Fruit fly (Drosophila melanogaster) whole organism, embryonic: Measurements from ENCODE around the gene CG15717.

ENCODE experiments used
- CG10274 ChIP-seq: fragments of 200-800 bp; sonication (Bioruptor generic); optimal IDR thresholded peaks from 3 replicates; lab custom pipeline; 2017; ENCODE audit warnings: missing biosample characterization, mild to moderate bottlenecking, missing genetic modification characterization
- CG10321 ChIP-seq: fragments of 200-800 bp; sonication (Bioruptor generic); IDR thresholded peaks from 2 replicates; pipeline ENCODE4 v1.3.6; 2022; ENCODE audit warnings: missing biosample characterization, missing genetic modification characterization
- CG10366 ChIP-seq: fragments of 200-800 bp; sonication (Bioruptor generic); IDR thresholded peaks from 2 replicates; pipeline ENCODE4 v1.3.6; 2022; ENCODE audit warnings: missing biosample characterization, missing genetic modification characterization
- CG10654 ChIP-seq: fragments of 200-800 bp; sonication (Bioruptor generic); optimal IDR thresholded peaks from 2 replicates; lab custom pipeline; 2016; ENCODE audit warnings: missing biosample characterization, missing genetic modification characterization
- CG11398 ChIP-seq: fragments of 200-800 bp; sonication (Bioruptor generic); optimal IDR thresholded peaks from 2 replicates; lab custom pipeline; 2016; ENCODE audit warnings: missing biosample characterization, missing genetic modification characterization
- CG12155 ChIP-seq: fragments of 200-800 bp; sonication (Bioruptor generic); optimal IDR thresholded peaks from 3 replicates; lab custom pipeline; 2016; ENCODE audit warnings: missing biosample characterization, missing genetic modification characterization
- CG14441 ChIP-seq: fragments of 200-800 bp; sonication (Bioruptor generic); IDR thresholded peaks from 2 replicates; pipeline ENCODE4 v1.3.6; 2022; ENCODE audit warnings: missing biosample characterization, missing genetic modification characterization
- CG1603 ChIP-seq: fragments of 200-800 bp; sonication (Bioruptor generic); optimal IDR thresholded peaks from 2 replicates; lab custom pipeline; 2019; ENCODE audit warnings: missing biosample characterization, mild to moderate bottlenecking, missing genetic modification characterization, moderate library complexity
- CG17568 ChIP-seq: fragments of 200-800 bp; sonication (Bioruptor generic); optimal IDR thresholded peaks from 2 replicates; lab custom pipeline; 2018; ENCODE audit warnings: missing biosample characterization, mild to moderate bottlenecking, missing genetic modification characterization, moderate library complexity
- CG17612 ChIP-seq: fragments of 200-800 bp; sonication (Bioruptor generic); IDR thresholded peaks from 2 replicates; pipeline ENCODE4 v1.3.6; 2022; ENCODE audit warnings: missing biosample characterization, missing genetic modification characterization
- CG17829 ChIP-seq: fragments of 200-800 bp; optimal IDR thresholded peaks from 2 replicates; lab custom pipeline; 2019; ENCODE audit warnings: missing biosample characterization, mild to moderate bottlenecking, missing genetic modification characterization, moderate library complexity
- CG18011 ChIP-seq: fragments of 200-800 bp; sonication (Bioruptor generic); optimal IDR thresholded peaks from 2 replicates; lab custom pipeline; 2017; ENCODE audit warnings: missing biosample characterization, missing genetic modification characterization, mild to moderate bottlenecking, moderate library complexity, missing genotype
- CG18599 ChIP-seq: fragments of 200-800 bp; sonication (Bioruptor generic); optimal IDR thresholded peaks from 3 replicates; lab custom pipeline; 2017; ENCODE audit warnings: missing biosample characterization, missing genetic modification characterization, mild to moderate bottlenecking, moderate library complexity, missing genetic modification reagents
- CG2199 ChIP-seq: fragments of 200-800 bp; sonication (Bioruptor generic); IDR thresholded peaks from 3 replicates; pipeline ENCODE4 v1.3.6; 2022; ENCODE audit warnings: missing biosample characterization, missing genetic modification characterization
- CG34376 ChIP-seq: fragments of 200-800 bp; sonication (Bioruptor generic); optimal IDR thresholded peaks from 2 replicates; lab custom pipeline; 2018; ENCODE audit warnings: missing biosample characterization, mild to moderate bottlenecking, missing genetic modification characterization
- CG4282 ChIP-seq: fragments of 200-800 bp; sonication (Bioruptor generic); optimal IDR thresholded peaks from 2 replicates; lab custom pipeline; 2016; ENCODE audit warnings: missing biosample characterization, missing genetic modification characterization
- CG4360 ChIP-seq: fragments of 200-800 bp; sonication (Bioruptor generic); IDR thresholded peaks from 2 replicates; pipeline ENCODE4 v1.3.6; 2022; ENCODE audit warnings: missing biosample characterization, missing genetic modification characterization
- CG7357 ChIP-seq: fragments of 200-800 bp; sonication (Bioruptor generic); IDR thresholded peaks from 3 replicates; pipeline ENCODE4 v1.3.6; 2022; ENCODE audit warnings: missing biosample characterization, missing genetic modification characterization
- CG8359 ChIP-seq: fragments of 200-800 bp; sonication (Bioruptor generic); optimal IDR thresholded peaks from 2 replicates; lab custom pipeline; 2017; ENCODE audit warnings: missing biosample characterization, mild to moderate bottlenecking, missing genetic modification characterization, borderline replicate concordance
- CG9215 ChIP-seq: fragments of 200-800 bp; sonication (Bioruptor generic); IDR thresholded peaks from 2 replicates; pipeline ENCODE4 v1.3.6; 2022; ENCODE audit warnings: missing biosample characterization, missing genetic modification characterization
- D19A ChIP-seq: fragments of 200-800 bp; optimal IDR thresholded peaks from 3 replicates; lab custom pipeline; 2019; ENCODE audit warnings: missing biosample characterization, mild to moderate bottlenecking, missing genetic modification characterization, moderate library complexity
- Deaf1 ChIP-seq: fragments of 200-800 bp; optimal IDR thresholded peaks from 3 replicates; lab custom pipeline; 2019; ENCODE audit warnings: missing biosample characterization, mild to moderate bottlenecking, missing genetic modification characterization, moderate library complexity
- Dref ChIP-seq: fragments of 200-800 bp; sonication (Bioruptor generic); IDR thresholded peaks from 2 replicates; pipeline ENCODE4 v1.3.6; 2022; ENCODE audit warnings: missing biosample characterization, missing genetic modification characterization
- Elba2 ChIP-seq: fragments of 200-800 bp; sonication (Bioruptor generic); optimal IDR thresholded peaks from 3 replicates; lab custom pipeline; 2016; ENCODE audit warnings: missing biosample characterization, missing genetic modification characterization
- Ets97D ChIP-seq: fragments of 200-800 bp; sonication (Bioruptor generic); optimal IDR thresholded peaks from 3 replicates; lab custom pipeline; 2016; ENCODE audit warnings: missing biosample characterization, missing genetic modification characterization
- Fer1 ChIP-seq: fragments of 200-800 bp; sonication (Bioruptor generic); optimal IDR thresholded peaks from 2 replicates; lab custom pipeline; 2017; ENCODE audit warnings: missing biosample characterization, mild to moderate bottlenecking, missing genetic modification characterization
- Fer3 ChIP-seq: fragments of 200-800 bp; sonication (Bioruptor generic); optimal IDR thresholded peaks from 2 replicates; lab custom pipeline; 2018; ENCODE audit warnings: missing biosample characterization, mild to moderate bottlenecking, missing genetic modification characterization, moderate library complexity
- Hr3 ChIP-seq: fragments of 200-800 bp; sonication (Bioruptor generic); optimal IDR thresholded peaks from 3 replicates; lab custom pipeline; 2016; ENCODE audit warnings: missing biosample characterization, missing genetic modification characterization
- Jarid2 ChIP-seq: fragments of 200-800 bp; sonication (Bioruptor generic); optimal IDR thresholded peaks from 3 replicates; lab custom pipeline; 2017; ENCODE audit warnings: mild to moderate bottlenecking, missing biosample characterization, missing genetic modification reagents, missing genetic modification characterization
- Mad ChIP-seq: fragments of 200-800 bp; sonication (Bioruptor generic); optimal IDR thresholded peaks from 2 replicates; lab custom pipeline; 2016; ENCODE audit warnings: missing biosample characterization, missing genetic modification characterization
- Oaz ChIP-seq: fragments of 200-800 bp; sonication (Bioruptor generic); IDR thresholded peaks from 2 replicates; pipeline ENCODE4 v1.3.6; 2022; ENCODE audit warnings: missing biosample characterization, missing genetic modification characterization
- Rx ChIP-seq: fragments of 200-800 bp; sonication (Bioruptor generic); IDR thresholded peaks from 2 replicates; pipeline ENCODE4 v1.3.6; 2022; ENCODE audit warnings: missing biosample characterization, missing genetic modification characterization
- TFAM ChIP-seq: fragments of 200-800 bp; sonication (Bioruptor generic); optimal IDR thresholded peaks from 2 replicates; lab custom pipeline; 2017; ENCODE audit warnings: missing biosample characterization, missing genetic modification characterization, inconsistent platforms
- Trl ChIP-seq, 3 experiments: fragments of >200 bp in 2 of 3; fragments of 200-800 bp in 1 of 3; sonication (Bioruptor generic) in 1 of 3; optimal IDR thresholded peaks; 2 replicates in 1 of 3; 3 replicates in 2 of 3; lab custom pipeline; 2016 to 2017; ENCODE audit warnings: missing biosample characterization in 1 of 3, missing genetic modification characterization in 1 of 3
- Usf ChIP-seq: fragments of 200-800 bp; sonication (Bioruptor generic); optimal IDR thresholded peaks from 2 replicates; lab custom pipeline; 2017; ENCODE audit warnings: missing genotype, missing biosample characterization, missing genetic modification characterization
- Xrp1 ChIP-seq: fragments of 200-800 bp; sonication (Bioruptor generic); IDR thresholded peaks from 2 replicates; pipeline ENCODE4 v1.3.6; 2022; ENCODE audit warnings: missing biosample characterization, missing genetic modification characterization
- YL-1 ChIP-seq: fragments of 200-800 bp; sonication (Bioruptor generic); optimal IDR thresholded peaks from 3 replicates; lab custom pipeline; 2017; ENCODE audit warnings: missing biosample characterization, mild to moderate bottlenecking, missing genetic modification characterization
- bcd ChIP-seq: fragments of 200-800 bp; sonication (Bioruptor generic); optimal IDR thresholded peaks from 2 replicates; lab custom pipeline; 2017; ENCODE audit warnings: missing biosample characterization, mild to moderate bottlenecking, missing genetic modification characterization
- bigmax ChIP-seq: fragments of 200-800 bp; sonication (Bioruptor generic); optimal IDR thresholded peaks from 2 replicates; lab custom pipeline; 2018; ENCODE audit warnings: missing biosample characterization, mild to moderate bottlenecking, missing genetic modification characterization
- cas ChIP-seq: fragments of 200-800 bp; sonication (Bioruptor generic); IDR thresholded peaks from 2 replicates; pipeline ENCODE4 v1.3.6; 2022; ENCODE audit warnings: missing biosample characterization, missing genetic modification characterization
- chinmo ChIP-seq: fragments of 200-800 bp; sonication (Bioruptor generic); IDR thresholded peaks from 4 replicates; pipeline ENCODE4 v1.3.6; 2022; ENCODE audit warnings: missing biosample characterization, missing genetic modification characterization; ENCODE audit not compliant: partially characterized antibody
- crol ChIP-seq: fragments of 200-800 bp; sonication (Bioruptor generic); IDR thresholded peaks from 2 replicates; pipeline ENCODE4 v1.3.6; 2022; ENCODE audit warnings: missing biosample characterization, missing genetic modification characterization
- da ChIP-seq: fragments of 200-800 bp; sonication (Bioruptor generic); optimal IDR thresholded peaks from 2 replicates; lab custom pipeline; 2016; ENCODE audit warnings: missing biosample characterization, missing genetic modification characterization
- dmrt11E ChIP-seq: fragments of 200-800 bp; sonication (Bioruptor generic); optimal IDR thresholded peaks from 3 replicates; lab custom pipeline; 2018; ENCODE audit warnings: missing biosample characterization, mild to moderate bottlenecking, missing genetic modification characterization, moderate library complexity
- her ChIP-seq: fragments of 200-800 bp; sonication (Bioruptor generic); optimal IDR thresholded peaks from 2 replicates; lab custom pipeline; 2016; ENCODE audit warnings: missing biosample characterization, missing genetic modification characterization
- inv ChIP-seq: fragments of 200-800 bp; sonication (Bioruptor generic); IDR thresholded peaks from 2 replicates; pipeline ENCODE4 v1.3.6; 2022; ENCODE audit warnings: missing biosample characterization, missing genetic modification characterization; ENCODE audit not compliant: partially characterized antibody
- kay ChIP-seq: fragments of 200-800 bp; sonication (Bioruptor generic); optimal IDR thresholded peaks from 2 replicates; lab custom pipeline; 2016; ENCODE audit warnings: missing biosample characterization, missing genetic modification characterization
- psq ChIP-seq: fragments of 200-800 bp; sonication (Bioruptor generic); optimal IDR thresholded peaks from 2 replicates; lab custom pipeline; 2017; ENCODE audit warnings: missing biosample characterization, missing genetic modification characterization
- twi ChIP-seq: fragments of 200-800 bp; optimal IDR thresholded peaks from 2 replicates; lab custom pipeline; 2019; ENCODE audit warnings: missing biosample characterization, mild to moderate bottlenecking, missing genetic modification characterization, moderate library complexity
- vfl ChIP-seq: fragments of 200-800 bp; sonication (Bioruptor generic); optimal IDR thresholded peaks from 2 replicates; lab custom pipeline; 2016; ENCODE audit warnings: missing biosample characterization, missing genetic modification characterization
- yki ChIP-seq: fragments of >200 bp; optimal IDR thresholded peaks from 3 replicates; lab custom pipeline; 2018
- zfh1 ChIP-seq: fragments of 200-800 bp; sonication (Bioruptor generic); IDR thresholded peaks from 3 replicates; pipeline ENCODE4 v1.3.6; 2022; ENCODE audit warnings: missing biosample characterization, missing genetic modification characterization

The CG15717 gene

DNA sequence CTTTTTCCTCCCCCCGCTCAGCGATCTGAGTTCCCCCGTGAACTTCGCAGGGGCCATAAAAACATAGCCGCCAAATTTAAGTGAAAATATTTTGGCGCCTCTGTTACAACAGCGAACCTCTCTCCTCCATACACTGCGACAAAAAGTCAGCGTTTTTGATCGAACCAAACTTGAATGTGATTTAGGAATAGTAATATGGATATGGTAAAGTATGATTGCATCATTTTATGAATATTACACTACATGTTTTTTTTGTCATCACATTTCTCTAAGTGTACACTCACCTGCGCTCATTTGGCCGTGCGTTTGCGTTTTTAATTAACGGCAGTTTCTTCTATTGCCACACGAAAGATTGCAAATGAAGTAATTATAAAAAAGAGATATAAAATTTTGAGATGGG lies 7.0 kb downstream of the CG15717 start (continued):
- TF ChIP-seq Hr3 (peak; percentile 51), CG2199 (GFP tag; lab: Robert Waterston, UW) (no peak), vfl (no peak), CG11398 (GFP tag; lab: Kevin White, UChicago) (peak; percentile 13), CG8359 (GFP tag; lab: Kevin White, UChicago) (peak; percentile 37), Xrp1 (peak; percentile 63), Elba2 (GFP tag; lab: Kevin White, UChicago) (no peak), Deaf1 (no peak), CG10366 (GFP tag; lab: Robert Waterston, UW) (peak; percentile 60), Jarid2 (GFP tag; lab: Kevin White, UChicago) (no peak), bigmax (GFP tag; lab: Kevin White, UChicago) (no peak), CG4282 (GFP tag; lab: Kevin White, UChicago) (no peak), CG10321 (GFP tag; lab: Robert Waterston, UW) (no peak), YL-1 (no peak), yki (no peak), Ets97D (GFP tag; lab: Kevin White, UChicago) (no peak), zfh1 (GFP tag; lab: Robert Waterston, UW) (peak; percentile 72), Oaz (peak; percentile 29; the same call in 1 of the 2 replicates), CG12155 (peak; percentile 29), her (no peak), psq (GFP tag; lab: Kevin White, UChicago) (no peak), CG14441 (peak; percentile 53), TFAM (no peak), CG17612 (GFP tag; lab: Robert Waterston, UW) (no peak), CG10274 (peak; percentile 39), Fer1 (peak; percentile 27), Fer3 (tag; lab: Kevin White, UChicago) (peak; percentile 45), CG18599 (peak; percentile 31), CG1603 (tag; lab: Kevin White, UChicago) (peak; percentile 74), bcd (GFP tag; lab: Kevin White, UChicago) (peak; percentile 52), dmrt11E (tag; lab: Kevin White, UChicago) (no peak), Rx (GFP tag; lab: Robert Waterston, UW) (peak; percentile 48; the same call in 1 of the 2 replicates), da (GFP tag; lab: Kevin White, UChicago) (no peak), Usf (GFP tag; lab: Kevin White, UChicago) (no peak), kay (peak; percentile 19), CG34376 (GFP tag; lab: Kevin White, UChicago) (no peak), chinmo (GFP tag; lab: Robert Waterston, UW) (no peak), crol (peak; percentile 36; the same call in 1 of the 2 replicates), CG7357 (no peak), CG9215 (GFP tag; lab: Robert Waterston, UW) (no peak), CG17829 (peak; percentile 31), CG17568 (GFP tag; lab: Kevin White, UChicago) (peak; percentile 13), CG10654 (GFP tag; lab: Kevin White, UChicago) (peak; percentile 34), Dref (GFP tag; lab: Robert Waterston, UW) (no peak), cas (no peak), Trl (optimal IDR thresholded peaks at IDR 0.05; lab: Kevin White, UChicago) (no peak), Trl (GFP tag; optimal IDR thresholded peaks at IDR 0.05; lab: Kevin White, UChicago) (no peak), Mad (GFP tag; lab: Kevin White, UChicago) (no peak), CG18011 (GFP tag; lab: Kevin White, UChicago) (no peak), twi (tag; lab: Kevin White, UChicago) (no peak), D19A (tag; lab: Kevin White, UChicago) (peak; percentile 28), inv (no peak), CG4360 (GFP tag; lab: Robert Waterston, UW) (no peak; the same call in 1 of the 2 replicates)
